Fruit fly (Drosophila melanogaster): Measurements from ENCODE around the gene CG3698.
A peak's percentile ranks its signal among the peaks of the same experiment; 100 is the strongest.

Gene CG3698

dm6 chr3L:20815666-20816375 lies 17.6 kb upstream of the CG3698 start, which contains the start of the genes CG3618 and Pka-R1:
Gene CG3618, minus strand, starts transcription at chr3L:20816075.
Gene Pka-R1, plus strand, starts transcription at chr3L:20816118.
- TF ChIP-seq Hr83 (GFP tag; optimal IDR thresholded peaks at IDR 0.05; ENCODE audit: poor library complexity, severe bottlenecking) (peak; percentile 14), psq (GFP tag; optimal IDR thresholded peaks at IDR 0.05) (peak; percentile 29), tai (GFP tag; optimal IDR thresholded peaks at IDR 0.05) (no peak), rgr (GFP tag; optimal IDR thresholded peaks at IDR 0.05) (peak; percentile 51)

DNA sequence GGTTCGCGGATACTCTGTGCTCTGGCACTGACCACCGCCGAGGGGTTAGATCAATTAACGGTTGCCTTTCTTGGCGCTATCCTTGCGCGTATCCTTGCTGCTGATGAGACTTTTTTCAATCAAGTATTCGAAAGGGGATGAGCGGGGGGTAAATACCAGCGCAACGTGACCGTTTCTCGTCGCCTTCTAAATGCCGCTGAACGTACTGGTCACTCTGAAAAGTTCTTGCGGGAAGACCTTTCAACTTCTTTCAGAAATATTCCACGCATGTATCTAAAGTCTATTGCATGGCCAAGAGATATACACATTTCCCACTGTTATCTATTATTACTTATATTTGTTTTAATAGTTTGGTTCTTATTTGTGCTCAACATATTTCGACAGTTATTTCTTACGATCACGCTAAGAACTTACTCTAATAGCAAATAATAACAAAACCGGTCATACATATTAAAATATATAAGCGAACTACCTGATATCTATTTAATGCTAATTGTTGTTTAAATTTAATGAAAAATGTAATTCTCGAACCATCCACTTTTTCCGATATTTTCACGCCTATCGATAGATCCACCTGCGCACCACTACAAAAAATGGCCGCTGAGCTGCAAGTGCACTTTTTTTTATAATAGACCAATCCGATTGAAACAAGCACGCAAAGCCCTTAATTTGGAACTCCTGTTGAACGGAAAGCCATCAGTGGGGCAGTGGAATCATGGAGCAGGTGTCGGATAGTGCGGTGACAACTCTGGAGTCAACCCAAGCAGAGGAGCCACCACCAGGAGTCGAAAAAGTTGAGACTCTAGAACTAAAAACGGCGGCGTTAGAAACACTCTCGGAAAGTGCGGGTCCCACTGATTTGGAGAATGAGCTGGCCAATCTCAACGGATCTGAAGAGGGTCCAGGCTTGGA lies 11.2 kb upstream of the CG3698 start, which contains the start of the genes CG3634 and HIPP1:
CG3634 (minus strand) TSS at position 185 of the 912 bp plus-strand sequence.
HIPP1 (plus strand) TSS at position 582 of the 912 bp plus-strand sequence.
- TF ChIP-seq Dfd (GFP tag; optimal IDR thresholded peaks at IDR 0.05) (no peak), Myc (optimal IDR thresholded peaks at IDR 0.05) (peak; percentile 34)

DNA sequence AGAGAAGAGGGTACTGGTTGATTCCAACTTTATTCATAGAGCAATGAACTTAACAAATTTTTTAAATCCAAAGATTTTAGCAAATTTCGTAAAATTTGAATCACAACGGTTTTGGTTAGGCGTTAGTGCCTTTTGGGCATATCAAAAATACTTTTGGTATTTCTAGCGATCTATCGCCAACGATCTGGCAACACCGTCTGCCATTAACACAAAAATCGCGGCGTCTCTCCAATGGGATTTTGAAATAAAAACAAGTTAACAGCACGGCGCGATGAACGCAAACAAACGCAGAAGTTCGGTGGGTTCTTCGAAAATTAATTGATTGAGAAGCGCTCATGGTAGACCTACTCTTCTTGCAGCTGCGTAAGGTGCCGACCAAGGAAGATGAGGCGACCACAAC lies 2.0 kb upstream of the CG3698 start, which contains the start of gene Spc105R:
Spc105R (plus strand) TSS at position 203 of the 400 bp plus-strand sequence.
- TF ChIP-seq brk (GFP tag; optimal IDR thresholded peaks at IDR 0.05): no peak
- no peak for TF ChIP-seq foxo (GFP tag; optimal IDR thresholded peaks at IDR 0.05)
- no peak for TF ChIP-seq pan (optimal IDR thresholded peaks at IDR 0.05)
- no peak for TF ChIP-seq CrebA (GFP tag; optimal IDR thresholded peaks at IDR 0.05; ENCODE audit: borderline replicate concordance)
- no peak for TF ChIP-seq dl (GFP tag; optimal IDR thresholded peaks at IDR 0.05; ENCODE audit: insufficient read depth in 1 of 2, partially characterized antibody in 2 of 2)

- TF ChIP-seq woc (GFP tag; optimal IDR thresholded peaks at IDR 0.05) (no peak), Hnf4 (GFP tag; optimal IDR thresholded peaks at IDR 0.05) (no peak), CrebA (GFP tag; optimal IDR thresholded peaks at IDR 0.05; ENCODE audit: borderline replicate concordance) (no peak), Dif (GFP tag; optimal IDR thresholded peaks at IDR 0.05; ENCODE audit: partially characterized antibody) (no peak), Abd-B (GFP tag; optimal IDR thresholded peaks at IDR 0.05) (no peak), h (GFP tag; optimal IDR thresholded peaks at IDR 0.05) (no peak)
Measured at dm6 chr3L:20797379-20797778, 796 bp downstream of the CG3698 start.

DNA sequence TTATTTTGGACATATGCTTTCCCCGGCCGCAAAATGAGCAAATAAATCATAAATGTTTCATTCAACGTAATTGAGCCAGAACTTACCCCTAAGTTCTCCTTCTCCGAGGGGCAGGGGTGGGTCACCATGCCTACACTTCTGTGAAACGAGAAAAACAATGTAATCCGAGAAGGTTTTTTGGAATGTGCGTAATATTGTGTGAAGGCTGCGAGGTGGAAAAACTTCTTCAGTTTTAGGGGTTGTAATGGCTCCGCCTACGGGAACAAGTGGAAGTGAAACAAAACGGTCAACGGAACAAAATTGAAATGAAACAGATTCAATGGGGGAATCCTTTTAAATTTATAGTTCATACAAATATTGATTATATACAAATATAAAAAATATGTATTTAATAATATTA lies 1.4 kb downstream of the CG3698 start:
- TF ChIP-seq Dif (GFP tag; optimal IDR thresholded peaks at IDR 0.05; ENCODE audit: partially characterized antibody) (no peak), dsf (GFP tag; optimal IDR thresholded peaks at IDR 0.05; ENCODE audit: borderline replicate concordance) (no peak), Sp1 (GFP tag; optimal IDR thresholded peaks at IDR 0.05) (no peak), HLH106 (tag; optimal IDR thresholded peaks at IDR 0.05) (no peak), rgr (GFP tag; optimal IDR thresholded peaks at IDR 0.05) (no peak), pan (optimal IDR thresholded peaks at IDR 0.05) (no peak), ey (GFP tag; optimal IDR thresholded peaks at IDR 0.05) (no peak), foxo (GFP tag; optimal IDR thresholded peaks at IDR 0.05) (no peak), h (GFP tag; optimal IDR thresholded peaks at IDR 0.05) (no peak), sv (GFP tag; optimal IDR thresholded peaks at IDR 0.05) (no peak)

DNA sequence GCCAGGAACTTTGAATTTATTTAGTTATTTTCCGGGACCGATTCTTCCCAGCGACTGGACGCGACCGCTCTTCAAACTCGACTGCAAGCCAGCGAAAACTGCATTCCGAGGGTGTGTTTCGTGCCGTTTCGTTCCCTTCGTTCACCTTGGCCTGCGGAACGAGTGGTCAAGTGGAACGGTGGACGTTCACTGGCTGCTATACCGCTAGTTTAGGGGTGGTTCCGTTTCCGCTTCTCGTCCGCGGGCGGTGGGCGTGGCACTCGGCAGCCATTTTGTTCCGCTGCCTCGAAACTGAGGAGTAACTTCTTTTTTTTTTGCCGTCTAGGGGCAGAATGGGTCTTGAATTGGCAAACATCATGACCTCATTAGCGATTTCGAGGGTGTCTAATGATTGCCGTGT lies 5.5 kb downstream of the CG3698 start, which contains the start of gene Six4:
Six4 (minus strand) TSS at position 85 of the 400 bp plus-strand sequence.
- TF ChIP-seq Hr78 (GFP tag; optimal IDR thresholded peaks at IDR 0.05) (no peak), N (GFP tag; optimal IDR thresholded peaks at IDR 0.05) (no peak), psq (GFP tag; optimal IDR thresholded peaks at IDR 0.05) (no peak), jim (GFP tag; optimal IDR thresholded peaks at IDR 0.05) (no peak), Jra (GFP tag; optimal IDR thresholded peaks at IDR 0.05) (no peak), ey (GFP tag; optimal IDR thresholded peaks at IDR 0.05) (no peak), CrebA (GFP tag; optimal IDR thresholded peaks at IDR 0.05; ENCODE audit: borderline replicate concordance) (no peak), tai (GFP tag; optimal IDR thresholded peaks at IDR 0.05) (no peak), dl (GFP tag; optimal IDR thresholded peaks at IDR 0.05; ENCODE audit: insufficient read depth in 1 of 2, partially characterized antibody in 2 of 2) (no peak), Vsx2 (GFP tag; optimal IDR thresholded peaks at IDR 0.05; ENCODE audit: partially characterized antibody) (no peak), Hnf4 (GFP tag; optimal IDR thresholded peaks at IDR 0.05) (no peak), dmrt93B (GFP tag; optimal IDR thresholded peaks at IDR 0.05) (no peak), pan (optimal IDR thresholded peaks at IDR 0.05) (no peak), Dif (GFP tag; optimal IDR thresholded peaks at IDR 0.05; ENCODE audit: partially characterized antibody) (no peak), woc (GFP tag; optimal IDR thresholded peaks at IDR 0.05) (no peak), dsf (GFP tag; optimal IDR thresholded peaks at IDR 0.05; ENCODE audit: borderline replicate concordance) (no peak)
